Worm (Caenorhabditis elegans) whole organism, young adult: ENCODE data around the gene sri-48.
A peak's percentile ranks its signal among the peaks of the same experiment; 100 is the strongest.

ENCODE experiments used
- B0019.2 ChIP-seq: fragments of 200-800 bp; sonication (Bioruptor generic); conservative IDR thresholded peaks from 2 replicates; pipeline ENCODE4 v1.3.6; 2022; ENCODE audit warnings: missing genetic modification reagents, missing genetic modification characterization, missing compliant biosample characterization
- B0261.1 ChIP-seq: sonication (generic microtip); optimal IDR thresholded peaks from 2 replicates; lab custom pipeline; 2016; ENCODE audit warnings: mild to moderate bottlenecking, missing genetic modification characterization, moderate library complexity, missing compliant biosample characterization
- F22D6.2 ChIP-seq: sonication (generic microtip); optimal IDR thresholded peaks from 2 replicates; lab custom pipeline; 2016; ENCODE audit warnings: mild to moderate bottlenecking, missing genetic modification characterization, missing compliant biosample characterization
- F23B12.7 ChIP-seq: sonication (generic microtip); optimal IDR thresholded peaks from 2 replicates; lab custom pipeline; 2017; ENCODE audit warnings: missing genetic modification characterization, mild to moderate bottlenecking, missing compliant biosample characterization, antibody characterized with exemption, moderate library complexity; ENCODE audit not compliant: insufficient read depth
- F33H1.4 ChIP-seq: fragments of 200-800 bp; sonication (Bioruptor generic); IDR thresholded peaks from 2 replicates; pipeline ENCODE4 v1.3.6; 2022; ENCODE audit warnings: missing genetic modification reagents, missing genetic modification characterization, missing compliant biosample characterization
- Y53G8AR.9 ChIP-seq: fragments of 200-800 bp; sonication (Bioruptor generic); conservative IDR thresholded peaks from 2 replicates; pipeline ENCODE4 v1.3.6; 2022; ENCODE audit warnings: missing genetic modification reagents, missing genetic modification characterization, missing compliant biosample characterization
- Y95B8A.8 ChIP-seq: fragments of 200-800 bp; sonication (Bioruptor generic); IDR thresholded peaks from 2 replicates; pipeline ENCODE4 v1.3.6; 2022; ENCODE audit warnings: missing genetic modification reagents, missing genetic modification characterization, missing compliant biosample characterization
- bed-2 ChIP-seq: fragments of 200-800 bp; sonication (Bioruptor generic); IDR thresholded peaks from 2 replicates; pipeline ENCODE4 v1.3.6; 2022; ENCODE audit warnings: missing genetic modification reagents, missing genetic modification characterization, missing compliant biosample characterization
- cebp-1 ChIP-seq, 2 experiments: fragments of 200-800 bp in 1 of 2; sonication (Bioruptor generic) in 1 of 2; sonication (generic microtip) in 1 of 2; IDR thresholded peaks in 1 of 2; optimal IDR thresholded peaks in 1 of 2; 2 replicates each; pipeline versions ENCODE4 v1.3.6 to Lab custom; 2017 to 2022; ENCODE audit warnings: missing compliant biosample characterization in 2 of 2, missing genetic modification characterization in 2 of 2, mild to moderate bottlenecking in 1 of 2, missing genetic modification reagents in 1 of 2, moderate library complexity in 1 of 2
- ceh-27 ChIP-seq: fragments of 200-800 bp; sonication (Bioruptor generic); optimal IDR thresholded peaks from 2 replicates; lab custom pipeline; 2018; ENCODE audit warnings: mild to moderate bottlenecking, missing genetic modification characterization, moderate library complexity, missing compliant biosample characterization
- ceh-40 ChIP-seq: fragments of 200-800 bp; sonication (Bioruptor generic); IDR thresholded peaks from 2 replicates; pipeline ENCODE4 v1.3.6; 2022; ENCODE audit warnings: missing genetic modification characterization, missing compliant biosample characterization
- dox-1 ChIP-seq: fragments of 200-800 bp; sonication (Bioruptor generic); IDR thresholded peaks from 2 replicates; pipeline ENCODE4 v1.3.6; 2022; ENCODE audit warnings: missing genetic modification reagents, missing genetic modification characterization, missing compliant biosample characterization
- dpff-1 ChIP-seq: sonication (generic microtip); optimal IDR thresholded peaks from 2 replicates; lab custom pipeline; 2017; ENCODE audit warnings: mild to moderate bottlenecking, missing genetic modification characterization, missing compliant biosample characterization
- dpl-1 ChIP-seq: fragments of 150-350 bp; optimal IDR thresholded peaks from 2 replicates; lab custom pipeline; 2014; ENCODE audit warnings: missing biosample characterization, missing genetic modification reagents, missing genetic modification characterization
- egl-18 ChIP-seq: fragments of 200-800 bp; sonication (Bioruptor generic); IDR thresholded peaks from 2 replicates; pipeline ENCODE4 v1.3.6; 2022; ENCODE audit warnings: missing genetic modification reagents, missing genetic modification characterization, missing compliant biosample characterization
- egl-44 ChIP-seq: fragments of 200-800 bp; sonication (Bioruptor generic); IDR thresholded peaks from 2 replicates; pipeline ENCODE4 v1.3.6; 2022; ENCODE audit warnings: missing genetic modification reagents, missing genetic modification characterization, missing compliant biosample characterization
- ekl-4 ChIP-seq: fragments of 200-800 bp; sonication (Bioruptor generic); IDR thresholded peaks from 2 replicates; pipeline ENCODE4 v1.3.6; 2022; ENCODE audit warnings: missing genetic modification reagents, missing genetic modification characterization, missing compliant biosample characterization
- hmg-1.2 ChIP-seq: fragments of 200-800 bp; sonication (Bioruptor generic); IDR thresholded peaks from 2 replicates; pipeline ENCODE4 v1.3.6; 2022; ENCODE audit warnings: missing genetic modification reagents, missing genetic modification characterization, missing compliant biosample characterization
- let-526 ChIP-seq: fragments of 200-800 bp; sonication (Bioruptor generic); IDR thresholded peaks from 2 replicates; pipeline ENCODE4 v1.3.6; 2022; ENCODE audit warnings: missing genetic modification reagents, missing genetic modification characterization, missing compliant biosample characterization
- lin-54 ChIP-seq: fragments of 200-800 bp; sonication (Bioruptor generic); optimal IDR thresholded peaks from 2 replicates; lab custom pipeline; 2018; ENCODE audit warnings: mild to moderate bottlenecking, missing genetic modification characterization, missing compliant biosample characterization
- lir-1 ChIP-seq: fragments of 200-800 bp; sonication (Bioruptor generic); conservative IDR thresholded peaks from 2 replicates; pipeline ENCODE4 v1.3.6; 2022; ENCODE audit warnings: missing genetic modification reagents, missing genetic modification characterization, missing compliant biosample characterization
- madf-3 ChIP-seq: fragments of 200-800 bp; sonication (Bioruptor generic); IDR thresholded peaks from 2 replicates; pipeline ENCODE4 v1.3.6; 2022; ENCODE audit warnings: missing genetic modification reagents, missing genetic modification characterization, missing compliant biosample characterization
- mes-4 ChIP-seq: sonication (generic microtip); optimal IDR thresholded peaks from 2 replicates; lab custom pipeline; 2016; ENCODE audit warnings: missing genotype, missing genetic modification characterization, missing compliant biosample characterization
- nfya-1 ChIP-seq: sonication (generic microtip); optimal IDR thresholded peaks from 2 replicates; lab custom pipeline; 2017; ENCODE audit warnings: antibody characterized with exemption, missing compliant biosample characterization, missing genetic modification characterization, borderline replicate concordance; ENCODE audit not compliant: insufficient read depth
- nhr-80 ChIP-seq: sonication (generic microtip); optimal IDR thresholded peaks from 2 replicates; lab custom pipeline; 2016; ENCODE audit warnings: missing genetic modification characterization, missing compliant biosample characterization
- nhr-90 ChIP-seq: sonication (generic microtip); optimal IDR thresholded peaks from 2 replicates; lab custom pipeline; 2016; ENCODE audit warnings: missing genotype, mild to moderate bottlenecking, missing genetic modification characterization, missing compliant biosample characterization
- pha-4 ChIP-seq: fragments of 150-350 bp; sonication (generic microtip); optimal IDR thresholded peaks from 2 replicates; lab custom pipeline; 2014; ENCODE audit warnings: missing biosample characterization, missing genetic modification reagents, missing genetic modification characterization
- repo-1 ChIP-seq: sonication (generic microtip); optimal IDR thresholded peaks from 2 replicates; lab custom pipeline; 2017; ENCODE audit warnings: mild to moderate bottlenecking, missing genetic modification characterization, missing compliant biosample characterization
- sea-2 ChIP-seq: fragments of 200-800 bp; sonication (Bioruptor generic); IDR thresholded peaks from 2 replicates; pipeline ENCODE4 v1.3.6; 2022; ENCODE audit warnings: missing genetic modification characterization, missing compliant biosample characterization
- snpc-1.1 ChIP-seq: sonication (generic microtip); optimal IDR thresholded peaks from 2 replicates; lab custom pipeline; 2017; ENCODE audit warnings: missing genetic modification characterization, mild to moderate bottlenecking, missing compliant biosample characterization, antibody characterized with exemption, moderate library complexity, missing genotype, missing genetic modification reagents; ENCODE audit not compliant: insufficient read depth
- snpc-4 ChIP-seq, 5 experiments: fragments of 150-350 bp in 1 of 5; sonication (generic microtip) in 4 of 5; optimal IDR thresholded peaks; 2 replicates each; lab custom pipeline; 2014 to 2018; ENCODE audit warnings: missing genetic modification characterization in 5 of 5, missing biosample characterization in 3 of 5, antibody characterized with exemption in 2 of 5, mild to moderate bottlenecking in 2 of 5, missing compliant biosample characterization in 2 of 5, missing genotype in 2 of 5, moderate library complexity in 2 of 5, missing genetic modification reagents in 1 of 5
- somi-1 ChIP-seq: fragments of 200-800 bp; sonication (Bioruptor generic); optimal IDR thresholded peaks from 2 replicates; lab custom pipeline; 2018; ENCODE audit warnings: mild to moderate bottlenecking, missing genetic modification characterization, missing compliant biosample characterization
- sptf-2 ChIP-seq: fragments of 200-800 bp; sonication (Bioruptor generic); optimal IDR thresholded peaks from 2 replicates; lab custom pipeline; 2018; ENCODE audit warnings: mild to moderate bottlenecking, missing genetic modification characterization, missing compliant biosample characterization
- tbx-9 ChIP-seq: sonication (generic microtip); optimal IDR thresholded peaks from 2 replicates; lab custom pipeline; 2016; ENCODE audit warnings: borderline replicate concordance, missing genetic modification characterization, inconsistent platforms, missing compliant biosample characterization
- tlf-1 ChIP-seq: fragments of 200-800 bp; sonication (Bioruptor generic); optimal IDR thresholded peaks from 2 replicates; lab custom pipeline; 2018; ENCODE audit warnings: mild to moderate bottlenecking, missing genetic modification characterization, missing compliant biosample characterization
- xnd-1 ChIP-seq: sonication (generic microtip); optimal IDR thresholded peaks from 2 replicates; lab custom pipeline; 2016; ENCODE audit warnings: missing genotype, missing genetic modification reagents, missing genetic modification characterization, missing compliant biosample characterization
- zfh-2 ChIP-seq: fragments of 200-800 bp; sonication (Bioruptor generic); conservative IDR thresholded peaks from 2 replicates; pipeline ENCODE4 v1.3.6; 2022; ENCODE audit warnings: missing genetic modification reagents, missing genetic modification characterization, missing compliant biosample characterization
- ztf-3 ChIP-seq: fragments of 200-800 bp; sonication (Bioruptor generic); optimal IDR thresholded peaks from 2 replicates; lab custom pipeline; 2018; ENCODE audit warnings: mild to moderate bottlenecking, missing genetic modification characterization, missing compliant biosample characterization

Gene sri-48

DNA sequence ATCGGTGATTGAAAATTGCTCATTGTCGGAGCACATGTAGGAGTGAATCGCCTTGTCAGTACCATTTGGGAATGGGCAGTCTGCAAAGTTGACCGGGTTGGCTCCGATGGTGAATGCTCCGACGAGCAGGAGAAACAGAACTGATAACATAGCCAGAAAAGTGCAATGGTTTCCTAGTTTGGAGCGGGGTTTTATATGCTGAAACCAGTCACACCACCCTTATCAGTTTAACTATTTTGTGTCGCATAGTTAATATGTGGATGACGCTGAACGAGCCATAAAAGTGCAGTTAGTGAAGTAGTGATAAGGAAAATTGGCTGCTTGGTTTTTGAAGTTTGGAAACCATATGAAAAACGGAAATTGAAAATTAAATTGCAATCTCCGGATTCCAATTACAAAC, 44.7 kb upstream of the sri-48 start, which contains the start of gene C17F4.7 (continued):
- TF ChIP-seq pha-4 (tag; lab: Kevin White, UChicago), result no peak

DNA sequence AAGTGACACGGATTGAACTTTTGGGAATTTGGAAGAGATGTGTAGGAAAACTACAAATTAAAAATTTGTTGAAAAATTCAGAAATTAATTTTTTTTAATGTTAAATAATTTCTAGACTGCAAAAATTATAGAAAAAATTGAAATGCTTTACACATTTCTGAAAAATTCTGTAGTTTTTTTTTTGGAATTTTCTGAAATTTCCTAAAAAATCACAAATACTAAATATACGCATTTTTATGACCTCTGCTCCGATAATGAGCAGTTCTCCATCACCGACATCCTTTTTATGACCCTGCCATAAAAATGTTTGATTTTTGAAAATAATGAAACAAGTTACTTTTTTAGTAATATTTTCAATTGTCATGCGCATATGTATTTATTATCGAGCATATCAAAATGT, 43.6 kb upstream of the sri-48 start:
- TF ChIP-seq lin-54 (GFP tag; lab: Kevin White, UChicago) (no peak), dpff-1 (no peak), sea-2 (no peak), B0261.1 (no peak), nhr-80 (peak; percentile 74), snpc-4 (GFP tag; optimal IDR thresholded peaks at IDR 0.05; lab: Kevin White, UChicago) (no peak), snpc-4 (tag; optimal IDR thresholded peaks at IDR 0.05; lab: Kevin White, UChicago) (no peak), dpl-1 (GFP tag; lab: Kevin White, UChicago) (no peak), ceh-40 (GFP tag; lab: Robert Waterston, UW) (no peak), xnd-1 (tag; lab: Kevin White, UChicago) (no peak), nfya-1 (tag; lab: Kevin White, UChicago) (no peak), ztf-3 (GFP tag; lab: Kevin White, UChicago) (no peak), tbx-9 (no peak), somi-1 (GFP tag; lab: Kevin White, UChicago) (no peak), F22D6.2 (tag; lab: Kevin White, UChicago) (no peak), Y95B8A.8 (GFP tag; lab: Robert Waterston, UW) (no peak), let-526 (GFP tag; lab: Robert Waterston, UW) (no peak), repo-1 (tag; lab: Kevin White, UChicago) (no peak), F23B12.7 (tag; lab: Kevin White, UChicago) (no peak), egl-18 (GFP tag; lab: Robert Waterston, UW) (no peak), Y53G8AR.9 (GFP tag; lab: Robert Waterston, UW) (peak; percentile 47; the same call in 1 of the 2 replicates), cebp-1 (GFP tag; IDR thresholded peaks at IDR 0.05; lab: Robert Waterston, UW) (no peak), cebp-1 (tag; optimal IDR thresholded peaks at IDR 0.05; lab: Kevin White, UChicago) (no peak), sptf-2 (GFP tag; lab: Kevin White, UChicago) (no peak), B0019.2 (GFP tag; lab: Robert Waterston, UW) (no peak), nhr-90 (tag; lab: Kevin White, UChicago) (peak; percentile 43)

DNA sequence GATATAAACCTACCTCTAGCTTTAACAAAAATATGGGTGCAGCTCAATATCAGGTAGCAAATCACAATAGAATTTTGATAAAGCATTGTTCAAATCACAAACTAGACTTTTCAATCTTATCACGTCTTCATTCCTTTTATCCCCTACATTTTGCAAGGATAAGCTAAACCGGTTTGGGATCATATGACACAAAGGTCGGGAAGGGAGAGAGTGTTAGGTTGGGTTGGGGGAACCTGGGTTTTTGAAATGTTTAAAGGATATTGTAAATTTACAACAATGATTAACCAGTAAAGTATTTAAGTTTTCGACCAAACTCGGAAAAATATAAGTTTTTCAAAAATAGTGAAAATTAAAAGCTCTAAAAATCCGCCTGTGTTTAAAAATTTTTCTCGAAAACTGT, 42.9 kb upstream of the sri-48 start, which contains the start of gene C17F4.12:
Gene C17F4.12 (minus strand): TSS at position 101 of the 400 bp plus-strand sequence.
- no peak for TF ChIP-seq madf-3 (GFP tag; lab: Robert Waterston, UW)
- TF ChIP-seq, all 124 proteins: peak for 0

DNA sequence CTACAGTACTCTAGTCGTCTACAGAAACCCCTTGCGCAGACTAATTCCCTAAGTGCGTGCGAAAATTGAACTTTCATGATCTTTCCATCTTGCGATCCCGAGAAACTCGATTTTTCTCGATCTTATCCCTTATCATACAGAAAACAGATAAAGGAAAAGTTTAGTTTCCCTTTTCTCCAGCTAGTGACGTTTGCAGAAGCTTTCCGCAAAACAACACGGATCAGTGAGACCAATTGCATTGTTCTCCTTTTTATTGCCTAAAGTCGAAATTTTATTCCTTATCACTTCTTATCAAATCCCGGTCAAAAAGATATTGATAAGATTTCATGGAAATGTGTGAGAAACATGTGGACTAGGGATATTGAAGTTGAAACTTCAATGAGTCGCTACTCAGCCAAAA, 40.7 kb upstream of the sri-48 start:
- no peak for TF ChIP-seq dpl-1 (GFP tag; lab: Kevin White, UChicago)
- no peak for TF ChIP-seq bed-2 (GFP tag; lab: Robert Waterston, UW)

DNA sequence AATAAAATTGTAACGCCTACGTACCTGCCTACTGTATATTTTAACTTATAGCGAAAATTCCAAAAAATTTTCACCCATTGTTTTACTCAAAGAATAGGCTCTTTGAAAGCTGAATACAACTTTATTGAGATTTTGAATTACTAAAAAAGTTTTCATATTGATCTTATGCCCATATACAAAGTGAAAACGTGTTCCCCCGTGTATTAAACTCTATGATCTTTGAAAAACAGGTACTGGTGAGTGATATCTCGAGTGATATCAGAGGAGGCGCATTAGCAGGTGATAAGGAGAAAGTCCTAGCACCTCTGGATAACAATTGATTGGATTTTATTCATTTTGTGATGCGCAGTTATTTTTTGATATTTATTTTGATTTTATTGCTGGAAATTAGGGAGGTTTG, 39.1 kb upstream of the sri-48 start, which contains the start of gene C17F4.3:
Gene C17F4.3 (plus strand): TSS at position 301 of the 400 bp plus-strand sequence.
- TF ChIP-seq mes-4 (tag; lab: Kevin White, UChicago) (no peak), sptf-2 (GFP tag; lab: Kevin White, UChicago) (no peak)

DNA sequence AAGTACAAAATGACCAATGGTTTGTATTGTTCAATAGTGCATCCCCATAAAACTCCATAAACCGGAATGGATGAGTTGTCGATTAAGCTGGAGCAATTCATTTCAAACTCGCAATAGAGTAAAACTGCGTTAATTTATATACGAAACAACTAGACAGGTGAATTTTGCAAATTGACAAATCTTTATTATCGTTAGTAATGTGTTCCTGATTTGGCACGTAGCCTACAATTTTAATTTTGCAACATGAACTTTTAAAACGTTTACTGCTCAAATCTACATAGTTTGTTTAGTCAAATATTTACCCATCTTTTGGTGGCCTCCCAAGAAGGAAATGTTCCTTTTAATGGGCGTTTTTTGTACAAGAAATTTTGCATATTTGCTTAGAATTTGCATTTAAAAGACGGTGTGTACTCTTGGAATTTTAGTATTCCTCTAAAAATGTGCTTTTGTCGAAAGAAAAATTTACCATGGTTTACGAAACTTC, 35.9 kb upstream of the sri-48 start, which contains the start of the genes srz-67 and C17F4.11:
Gene srz-67 (minus strand): TSS at position 101 of the 484 bp plus-strand sequence.
Gene C17F4.11 (plus strand): TSS at position 434 of the 484 bp plus-strand sequence.
- TF ChIP-seq B0261.1 (no peak), egl-44 (GFP tag; lab: Robert Waterston, UW) (no peak), ekl-4 (no peak), F33H1.4 (GFP tag; lab: Robert Waterston, UW) (no peak), dox-1 (GFP tag; lab: Robert Waterston, UW) (no peak), tlf-1 (GFP tag; lab: Kevin White, UChicago) (no peak), hmg-1.2 (no peak), ztf-3 (GFP tag; lab: Kevin White, UChicago) (no peak), xnd-1 (tag; lab: Kevin White, UChicago) (no peak), zfh-2 (GFP tag; lab: Robert Waterston, UW) (no peak), ceh-27 (GFP tag; lab: Kevin White, UChicago) (no peak), snpc-1.1 (tag; lab: Kevin White, UChicago) (no peak), lir-1 (GFP tag; lab: Robert Waterston, UW) (no peak)
